Worm (Caenorhabditis elegans): ENCODE measurements around the gene pgl-1.

DNA sequence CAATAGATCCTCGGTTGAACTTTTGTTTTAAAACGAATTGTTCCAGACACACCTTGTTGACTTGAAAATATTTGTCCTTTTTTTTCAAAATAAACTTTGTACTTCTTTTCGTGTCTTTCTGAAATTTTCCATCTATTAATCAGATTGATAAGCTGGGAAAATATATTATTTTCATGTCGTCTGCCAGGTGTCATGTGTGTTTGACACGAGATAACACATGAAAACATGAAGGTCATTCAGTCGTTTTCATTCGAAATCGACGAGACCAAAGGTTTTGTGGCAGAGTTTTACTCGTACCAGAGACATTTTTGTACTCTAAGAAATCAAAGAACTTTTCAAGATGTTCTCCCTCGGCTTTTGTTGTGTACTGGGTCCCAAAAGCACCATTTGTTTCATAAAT is 43.5 kb upstream of the pgl-1 start:
- no peak for TF ChIP-seq ztf-11 (tag; optimal IDR thresholded peaks at IDR 0.05)
- no peak for TF ChIP-seq skn-1 (tag; optimal IDR thresholded peaks at IDR 0.05)
- TF ChIP-seq ama-1 (optimal IDR thresholded peaks at IDR 0.05) = no peak
- no peak for TF ChIP-seq ZK546.5 (tag; optimal IDR thresholded peaks at IDR 0.05)
- TF ChIP-seq D1046.2 (GFP tag; IDR thresholded peaks at IDR 0.05) = no peak
- TF ChIP-seq nhr-6 (tag; optimal IDR thresholded peaks at IDR 0.05) = no peak
- no peak for TF ChIP-seq pqm-1 (tag; optimal IDR thresholded peaks at IDR 0.05)
- no peak for TF ChIP-seq lin-29 (GFP tag; IDR thresholded peaks at IDR 0.05)
